Fruit fly (Drosophila melanogaster): ENCODE results near the gene CG14137.

DNA sequence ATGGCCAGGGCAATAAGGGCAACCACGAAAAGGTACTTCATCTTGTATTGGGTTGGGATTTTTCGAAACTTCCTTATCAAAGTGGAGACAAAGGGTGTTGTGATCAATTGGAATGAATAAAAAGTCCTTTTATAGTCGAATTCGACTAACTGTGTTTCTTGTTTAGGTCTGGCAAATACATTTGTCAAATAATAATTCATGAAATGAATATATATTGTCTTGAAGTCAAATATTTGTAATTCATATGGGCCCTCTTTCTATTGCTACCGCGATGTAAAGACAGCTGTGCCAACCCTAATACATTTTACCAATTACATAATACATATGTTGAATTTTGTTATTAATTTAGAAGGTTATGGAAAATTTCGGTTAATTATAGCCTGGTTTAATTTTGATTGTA is 22.5 kb downstream of the CG14137 start, which contains the start of gene CG33271:
- TF ChIP-seq psq (optimal IDR thresholded peaks at IDR 0.05) = no peak
- TF ChIP-seq CG8478 (optimal IDR thresholded peaks at IDR 0.05) = no peak
- no peak for TF ChIP-seq usp (GFP tag; optimal IDR thresholded peaks at IDR 0.05)

Measured in whole organism.